Worm (Caenorhabditis elegans) whole organism, young adult: ENCODE data around the gene nep-1.

Experiments
- F37B4.10 ChIP-seq: fragments of 200-800 bp; sonication (Bioruptor generic); IDR thresholded peaks from 2 replicates; pipeline ENCODE4 v1.3.6; 2022; ENCODE audit warnings: missing genetic modification characterization, missing compliant biosample characterization
- nfyb-1 ChIP-seq: fragments of 200-800 bp; sonication (Bioruptor generic); IDR thresholded peaks from 2 replicates; pipeline ENCODE4 v1.3.6; 2022; ENCODE audit warnings: missing genetic modification reagents, missing genetic modification characterization, missing compliant biosample characterization
- snpc-4 ChIP-seq, 5 experiments: fragments of 150-350 bp in 1 of 5; sonication (generic microtip) in 4 of 5; optimal IDR thresholded peaks; 2 replicates each; lab custom pipeline; 2014 to 2018; ENCODE audit warnings: missing genetic modification characterization in 5 of 5, missing biosample characterization in 3 of 5, antibody characterized with exemption in 2 of 5, mild to moderate bottlenecking in 2 of 5, missing compliant biosample characterization in 2 of 5, missing genotype in 2 of 5, moderate library complexity in 2 of 5, missing genetic modification reagents in 1 of 5
- tlf-1 ChIP-seq: fragments of 200-800 bp; sonication (Bioruptor generic); optimal IDR thresholded peaks from 2 replicates; lab custom pipeline; 2018; ENCODE audit warnings: mild to moderate bottlenecking, missing genetic modification characterization, missing compliant biosample characterization
- unc-62 ChIP-seq: fragments of 150-350 bp; optimal IDR thresholded peaks from 2 replicates; lab custom pipeline; 2014; ENCODE audit warnings: missing biosample characterization, missing genetic modification reagents, missing genetic modification characterization

DNA sequence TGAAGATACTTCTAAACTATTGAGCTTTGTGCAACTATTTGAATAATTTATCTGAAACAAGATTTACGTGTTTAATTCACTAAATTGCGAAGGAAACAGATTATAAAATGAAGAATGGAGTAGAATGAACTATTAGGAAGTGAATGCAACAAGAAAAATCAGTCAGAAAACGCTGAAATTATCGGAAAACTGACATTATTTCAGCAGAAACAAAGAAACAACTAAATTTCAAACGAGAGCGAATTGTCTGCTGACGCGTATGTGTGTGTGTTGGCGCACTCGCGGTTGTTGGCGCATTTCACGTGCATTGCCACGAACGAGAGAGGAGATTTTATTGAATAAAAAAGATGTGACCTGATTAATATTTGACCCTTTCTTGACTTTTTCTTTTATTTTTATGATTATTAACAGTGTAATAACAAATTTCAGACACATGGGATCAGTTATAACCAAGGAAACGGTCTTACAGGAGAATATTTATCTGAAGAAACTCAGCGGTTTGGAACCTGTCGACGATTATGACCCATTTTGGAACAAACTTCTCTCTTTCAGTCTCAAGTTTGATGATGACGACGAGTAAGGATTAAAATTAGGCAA lies 19.0 kb upstream of the nep-1 start, which contains the start of the genes trr-1 and C47D12.2:
- no peak for TF ChIP-seq unc-62
- no peak for TF ChIP-seq F37B4.10
- peak; percentile 32 for TF ChIP-seq tlf-1 (GFP tag; lab: Kevin White, UChicago)
- no peak for TF ChIP-seq snpc-4 (GFP tag; optimal IDR thresholded peaks at IDR 0.05; lab: Kevin White, UChicago)
- TF ChIP-seq snpc-4 (tag; optimal IDR thresholded peaks at IDR 0.05; lab: Kevin White, UChicago) = peak in 2 of 4 experiments; percentile 28 to 78
- TF ChIP-seq nfyb-1 (GFP tag; lab: Robert Waterston, UW) = no peak
